Worm (Caenorhabditis elegans) whole organism, young adult: ENCODE data around the gene cdr-3.

ENCODE experiments used
- F57A8.1 ChIP-seq: fragments of 200-800 bp; sonication (Bioruptor generic); optimal IDR thresholded peaks from 2 replicates; lab custom pipeline; 2018; ENCODE audit warnings: mild to moderate bottlenecking, missing genetic modification characterization, moderate library complexity, missing compliant biosample characterization
- mel-28 ChIP-seq: sonication (generic microtip); optimal IDR thresholded peaks from 2 replicates; lab custom pipeline; 2016; ENCODE audit warnings: borderline replicate concordance, mild to moderate bottlenecking, missing genetic modification characterization, missing compliant biosample characterization
- nhr-27 ChIP-seq: fragments of 200-800 bp; sonication (Bioruptor generic); optimal IDR thresholded peaks from 2 replicates; lab custom pipeline; 2018; ENCODE audit warnings: mild to moderate bottlenecking, missing genetic modification characterization, moderate library complexity, missing compliant biosample characterization
- sea-2 ChIP-seq: fragments of 200-800 bp; sonication (Bioruptor generic); IDR thresholded peaks from 2 replicates; pipeline ENCODE4 v1.3.6; 2022; ENCODE audit warnings: missing genetic modification characterization, missing compliant biosample characterization

ce11 chrV:12433717-12434116 is 16.5 kb upstream of the cdr-3 start, which contains the start of gene srh-25:
- no peak for TF ChIP-seq mel-28 (tag; lab: Kevin White, UChicago)
- no peak for TF ChIP-seq F57A8.1 (GFP tag; lab: Kevin White, UChicago)
- no peak for TF ChIP-seq nhr-27 (tag; lab: Kevin White, UChicago)
- no peak for TF ChIP-seq sea-2 (GFP tag; lab: Robert Waterston, UW)
